Worm (Caenorhabditis elegans) whole organism, young adult: ENCODE data around the gene Y54G11A.4.

ENCODE experiments used
- B0336.3 ChIP-seq: fragments of 200-800 bp; sonication (Bioruptor generic); IDR thresholded peaks from 2 replicates; pipeline ENCODE4 v1.3.6; 2022; ENCODE audit warnings: missing genetic modification characterization, missing compliant biosample characterization
- C17E4.6 ChIP-seq: fragments of 200-800 bp; sonication (Bioruptor generic); IDR thresholded peaks from 2 replicates; pipeline ENCODE4 v1.3.6; 2022; ENCODE audit warnings: missing genetic modification reagents, missing genetic modification characterization, missing compliant biosample characterization
- F23B12.7 ChIP-seq: sonication (generic microtip); optimal IDR thresholded peaks from 2 replicates; lab custom pipeline; 2017; ENCODE audit warnings: missing genetic modification characterization, mild to moderate bottlenecking, missing compliant biosample characterization, antibody characterized with exemption, moderate library complexity; ENCODE audit not compliant: insufficient read depth
- F37B4.10 ChIP-seq: fragments of 200-800 bp; sonication (Bioruptor generic); IDR thresholded peaks from 2 replicates; pipeline ENCODE4 v1.3.6; 2022; ENCODE audit warnings: missing genetic modification characterization, missing compliant biosample characterization
- F39B2.1 ChIP-seq: fragments of 200-800 bp; sonication (Bioruptor generic); IDR thresholded peaks from 2 replicates; pipeline ENCODE4 v1.3.6; 2022; ENCODE audit warnings: missing genetic modification reagents, missing genetic modification characterization, missing compliant biosample characterization
- Y79H2A.3 ChIP-seq: fragments of 200-800 bp; sonication (Bioruptor generic); conservative IDR thresholded peaks from 2 replicates; pipeline ENCODE4 v1.3.6; 2022; ENCODE audit warnings: missing genetic modification reagents, missing genetic modification characterization, missing compliant biosample characterization
- aptf-3 ChIP-seq: fragments of 200-800 bp; sonication (Bioruptor generic); IDR thresholded peaks from 2 replicates; pipeline ENCODE4 v1.3.6; 2022; ENCODE audit warnings: missing genetic modification characterization, missing compliant biosample characterization
- atf-7 ChIP-seq: sonication (generic microtip); optimal IDR thresholded peaks from 2 replicates; lab custom pipeline; 2017; ENCODE audit warnings: mild to moderate bottlenecking, missing genetic modification characterization, missing compliant biosample characterization
- athp-1 ChIP-seq: sonication (generic microtip); optimal IDR thresholded peaks from 2 replicates; lab custom pipeline; 2017; ENCODE audit warnings: mild to moderate bottlenecking, missing genetic modification characterization, missing compliant biosample characterization
- attf-6 ChIP-seq: fragments of 200-800 bp; sonication (Bioruptor generic); IDR thresholded peaks from 2 replicates; pipeline ENCODE4 v1.3.6; 2022; ENCODE audit warnings: missing genetic modification reagents, missing genetic modification characterization, missing compliant biosample characterization
- cebp-1 ChIP-seq, 2 experiments: fragments of 200-800 bp in 1 of 2; sonication (Bioruptor generic) in 1 of 2; sonication (generic microtip) in 1 of 2; IDR thresholded peaks in 1 of 2; optimal IDR thresholded peaks in 1 of 2; 2 replicates each; pipeline versions ENCODE4 v1.3.6 to Lab custom; 2017 to 2022; ENCODE audit warnings: missing compliant biosample characterization in 2 of 2, missing genetic modification characterization in 2 of 2, mild to moderate bottlenecking in 1 of 2, missing genetic modification reagents in 1 of 2, moderate library complexity in 1 of 2
- cebp-2 ChIP-seq: fragments of 200-800 bp; sonication (Bioruptor generic); IDR thresholded peaks from 2 replicates; pipeline ENCODE4 v1.3.6; 2022; ENCODE audit warnings: missing genetic modification characterization, missing compliant biosample characterization
- ceh-40 ChIP-seq: fragments of 200-800 bp; sonication (Bioruptor generic); IDR thresholded peaks from 2 replicates; pipeline ENCODE4 v1.3.6; 2022; ENCODE audit warnings: missing genetic modification characterization, missing compliant biosample characterization
- ceh-91 ChIP-seq: fragments of 200-800 bp; sonication (Bioruptor generic); IDR thresholded peaks from 2 replicates; pipeline ENCODE4 v1.3.6; 2022; ENCODE audit warnings: missing genetic modification reagents, missing genetic modification characterization, missing compliant biosample characterization
- dpff-1 ChIP-seq: sonication (generic microtip); optimal IDR thresholded peaks from 2 replicates; lab custom pipeline; 2017; ENCODE audit warnings: mild to moderate bottlenecking, missing genetic modification characterization, missing compliant biosample characterization
- egl-18 ChIP-seq: fragments of 200-800 bp; sonication (Bioruptor generic); IDR thresholded peaks from 2 replicates; pipeline ENCODE4 v1.3.6; 2022; ENCODE audit warnings: missing genetic modification reagents, missing genetic modification characterization, missing compliant biosample characterization
- ekl-4 ChIP-seq: fragments of 200-800 bp; sonication (Bioruptor generic); IDR thresholded peaks from 2 replicates; pipeline ENCODE4 v1.3.6; 2022; ENCODE audit warnings: missing genetic modification reagents, missing genetic modification characterization, missing compliant biosample characterization
- fkh-3 ChIP-seq: sonication (generic microtip); optimal IDR thresholded peaks from 2 replicates; lab custom pipeline; 2016; ENCODE audit warnings: mild to moderate bottlenecking, missing genetic modification characterization, missing compliant biosample characterization
- gei-17 ChIP-seq: fragments of 200-800 bp; sonication (Bioruptor generic); optimal IDR thresholded peaks from 2 replicates; lab custom pipeline; 2018; ENCODE audit warnings: mild to moderate bottlenecking, missing genetic modification characterization, missing compliant biosample characterization
- him-1 ChIP-seq: sonication (generic microtip); optimal IDR thresholded peaks from 2 replicates; lab custom pipeline; 2016; ENCODE audit warnings: missing genotype, missing genetic modification reagents, missing genetic modification characterization, missing compliant biosample characterization
- hrde-1 ChIP-seq: sonication (generic microtip); optimal IDR thresholded peaks from 2 replicates; lab custom pipeline; 2016; ENCODE audit warnings: missing genetic modification characterization, mild to moderate bottlenecking, missing compliant biosample characterization, moderate library complexity, missing genotype, missing genetic modification reagents, borderline replicate concordance
- lsl-1 ChIP-seq: fragments of 200-800 bp; sonication (Bioruptor generic); optimal IDR thresholded peaks from 2 replicates; lab custom pipeline; 2018; ENCODE audit warnings: mild to moderate bottlenecking, missing genetic modification characterization, moderate library complexity, missing compliant biosample characterization
- madf-6 ChIP-seq: fragments of 200-800 bp; sonication (Bioruptor generic); IDR thresholded peaks from 2 replicates; pipeline ENCODE4 v1.3.6; 2022; ENCODE audit warnings: missing genetic modification reagents, missing genetic modification characterization, missing compliant biosample characterization
- mcd-1 ChIP-seq: fragments of 200-800 bp; sonication (Bioruptor generic); IDR thresholded peaks from 2 replicates; pipeline ENCODE4 v1.3.6; 2022; ENCODE audit warnings: missing genetic modification reagents, missing genetic modification characterization, missing compliant biosample characterization
- mel-28 ChIP-seq: sonication (generic microtip); optimal IDR thresholded peaks from 2 replicates; lab custom pipeline; 2016; ENCODE audit warnings: borderline replicate concordance, mild to moderate bottlenecking, missing genetic modification characterization, missing compliant biosample characterization
- mxl-1 ChIP-seq: sonication (generic microtip); optimal IDR thresholded peaks from 2 replicates; lab custom pipeline; 2016; ENCODE audit warnings: missing genetic modification characterization, missing compliant biosample characterization
- nfya-2 ChIP-seq: fragments of 200-800 bp; sonication (Bioruptor generic); IDR thresholded peaks from 2 replicates; pipeline ENCODE4 v1.3.6; 2022; ENCODE audit warnings: missing genetic modification reagents, missing genetic modification characterization, missing compliant biosample characterization
- nhr-90 ChIP-seq: sonication (generic microtip); optimal IDR thresholded peaks from 2 replicates; lab custom pipeline; 2016; ENCODE audit warnings: missing genotype, mild to moderate bottlenecking, missing genetic modification characterization, missing compliant biosample characterization
- pha-4 ChIP-seq: fragments of 150-350 bp; sonication (generic microtip); optimal IDR thresholded peaks from 2 replicates; lab custom pipeline; 2014; ENCODE audit warnings: missing biosample characterization, missing genetic modification reagents, missing genetic modification characterization
- rcor-1 ChIP-seq: fragments of 200-800 bp; sonication (Bioruptor generic); IDR thresholded peaks from 2 replicates; pipeline ENCODE4 v1.3.6; 2022; ENCODE audit warnings: missing genetic modification reagents, missing genetic modification characterization, missing compliant biosample characterization
- repo-1 ChIP-seq: sonication (generic microtip); optimal IDR thresholded peaks from 2 replicates; lab custom pipeline; 2017; ENCODE audit warnings: mild to moderate bottlenecking, missing genetic modification characterization, missing compliant biosample characterization
- somi-1 ChIP-seq: fragments of 200-800 bp; sonication (Bioruptor generic); optimal IDR thresholded peaks from 2 replicates; lab custom pipeline; 2018; ENCODE audit warnings: mild to moderate bottlenecking, missing genetic modification characterization, missing compliant biosample characterization
- sptf-2 ChIP-seq: fragments of 200-800 bp; sonication (Bioruptor generic); optimal IDR thresholded peaks from 2 replicates; lab custom pipeline; 2018; ENCODE audit warnings: mild to moderate bottlenecking, missing genetic modification characterization, missing compliant biosample characterization
- xnd-1 ChIP-seq: sonication (generic microtip); optimal IDR thresholded peaks from 2 replicates; lab custom pipeline; 2016; ENCODE audit warnings: missing genotype, missing genetic modification reagents, missing genetic modification characterization, missing compliant biosample characterization
- ztf-28 ChIP-seq: fragments of 200-800 bp; sonication (Bioruptor generic); IDR thresholded peaks from 2 replicates; pipeline ENCODE4 v1.3.6; 2022; ENCODE audit warnings: missing genetic modification reagents, missing genetic modification characterization, missing compliant biosample characterization

Y54G11A.4 gene

DNA sequence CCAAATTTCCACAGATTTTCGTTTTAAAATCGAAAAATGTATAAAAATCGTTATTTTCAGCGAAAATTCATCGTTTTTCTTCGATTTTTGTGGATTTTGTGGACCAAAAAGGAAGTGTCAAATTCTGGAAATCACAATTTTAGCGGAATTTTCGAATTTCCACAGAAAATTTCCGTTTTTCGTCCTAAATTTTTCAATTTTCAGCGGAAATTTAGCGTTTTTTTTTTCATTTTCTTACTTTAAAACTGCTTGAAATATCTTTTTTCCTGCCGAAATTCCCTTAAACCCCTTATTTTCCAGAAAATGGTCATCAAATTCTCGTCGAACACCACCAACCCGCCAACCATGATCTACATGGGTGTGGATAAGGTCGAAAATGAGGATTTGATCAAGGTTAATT is 40.6 kb upstream of the Y54G11A.4 start, which contains the start of gene Y54G11A.2:
Y54G11A.2 (plus strand) TSS at position 301 of the 400 bp plus-strand sequence.
- TF ChIP-seq F23B12.7 (tag; lab: Kevin White, UChicago) (no peak), madf-6 (GFP tag; lab: Robert Waterston, UW) (no peak), F37B4.10 (GFP tag; lab: Robert Waterston, UW) (no peak)

- TF ChIP-seq B0336.3 (0 out of 2 replicates have a peak, but pooled peaks have one; percentile 9), hrde-1 (peak; percentile 65), egl-18 (no peak), mel-28 (tag; lab: Kevin White, UChicago) (peak; percentile 26), atf-7 (tag; lab: Kevin White, UChicago) (peak; percentile 45), athp-1 (tag; lab: Kevin White, UChicago) (peak; percentile 32), C17E4.6 (GFP tag; lab: Robert Waterston, UW) (no peak), nfya-2 (GFP tag; lab: Robert Waterston, UW) (no peak), him-1 (peak; percentile 37), aptf-3 (GFP tag; lab: Robert Waterston, UW) (no peak), cebp-2 (GFP tag; lab: Robert Waterston, UW) (no peak), lsl-1 (GFP tag; lab: Kevin White, UChicago) (peak; percentile 67), gei-17 (GFP tag; lab: Kevin White, UChicago) (no peak), rcor-1 (GFP tag; lab: Robert Waterston, UW) (no peak), Y79H2A.3 (GFP tag; lab: Robert Waterston, UW) (no peak), ceh-91 (GFP tag; lab: Robert Waterston, UW) (0 out of 2 replicates have a peak, but pooled peaks have one; percentile 19), pha-4 (tag; lab: Kevin White, UChicago) (no peak), dpff-1 (no peak), xnd-1 (tag; lab: Kevin White, UChicago) (peak; percentile 29), sptf-2 (GFP tag; lab: Kevin White, UChicago) (no peak), somi-1 (GFP tag; lab: Kevin White, UChicago) (no peak), cebp-1 (GFP tag; IDR thresholded peaks at IDR 0.05; lab: Robert Waterston, UW) (0 out of 2 replicates have a peak, but pooled peaks have one; percentile 8), cebp-1 (tag; optimal IDR thresholded peaks at IDR 0.05; lab: Kevin White, UChicago) (no peak), ekl-4 (GFP tag; lab: Robert Waterston, UW) (0 out of 2 replicates have a peak, but pooled peaks have one; percentile 19), fkh-3 (tag; lab: Kevin White, UChicago) (no peak), mxl-1 (tag; lab: Kevin White, UChicago) (no peak), repo-1 (peak; percentile 19), F23B12.7 (tag; lab: Kevin White, UChicago) (no peak), F39B2.1 (GFP tag; lab: Robert Waterston, UW) (no peak), ceh-40 (GFP tag; lab: Robert Waterston, UW) (no peak), nhr-90 (tag; lab: Kevin White, UChicago) (no peak), attf-6 (GFP tag; lab: Robert Waterston, UW) (no peak), ztf-28 (GFP tag; lab: Robert Waterston, UW) (no peak)
Measured at ce11 chrII:14255850-14256249, 36.8 kb upstream of the Y54G11A.4 start.

- no peak for TF ChIP-seq mcd-1
- TF ChIP-seq, all 124 proteins: peak for 0
Measured at ce11 chrII:14256779-14257178, 35.8 kb upstream of the Y54G11A.4 start, which contains the start of gene Y54G11A.19. Y54G11A.19 (minus strand) TSS chrII:14256879.
